Worm (Caenorhabditis elegans) whole organism, mixed stage, embryonic: ENCODE measurements around the gene F38B6.3.

Experiments
- elt-1 ChIP-seq: sonication (generic microtip); optimal IDR thresholded peaks from 2 replicates; lab custom pipeline; 2017; ENCODE audit warnings: missing genetic modification characterization, mild to moderate bottlenecking, missing compliant biosample characterization, antibody characterized with exemption, moderate library complexity, borderline replicate concordance; ENCODE audit not compliant: insufficient read depth
- nhr-28 ChIP-seq: fragments of 150-350 bp; optimal IDR thresholded peaks from 2 replicates; lab custom pipeline; 2014; ENCODE audit warnings: missing biosample characterization, missing genetic modification characterization
- unc-62 ChIP-seq: fragments of 150-350 bp; optimal IDR thresholded peaks from 2 replicates; lab custom pipeline; 2014; ENCODE audit warnings: missing biosample characterization, missing genetic modification reagents, missing genetic modification characterization

- no peak for TF ChIP-seq unc-62
- TF ChIP-seq nhr-28 (tag; lab: Kevin White, UChicago), result no peak
- TF ChIP-seq elt-1, result no peak
These were observed 10.7 kb upstream of the F38B6.3 start, which contains the start of gene F38B6.8 for ce11 chrX:6682683-6683082.
